Worm (Caenorhabditis elegans) whole organism, L4 larva: Measurements from ENCODE around the gene R144.12.
A peak's percentile ranks its signal among the peaks of the same experiment; 100 is the strongest.

Experiments
- D1046.2 ChIP-seq: fragments of 200-800 bp; sonication (Bioruptor generic); IDR thresholded peaks from 2 replicates; pipeline ENCODE4 v1.3.6; 2022; ENCODE audit warnings: missing genetic modification characterization, missing compliant biosample characterization
- F10B5.3 ChIP-seq: sonication (generic microtip); optimal IDR thresholded peaks from 2 replicates; lab custom pipeline; 2016; ENCODE audit warnings: mild to moderate bottlenecking, missing genetic modification characterization, missing compliant biosample characterization
- F44E2.7 ChIP-seq: fragments of 200-800 bp; sonication (Bioruptor generic); IDR thresholded peaks from 2 replicates; pipeline ENCODE4 v2.1.2; 2022; ENCODE audit warnings: missing genetic modification characterization, missing compliant biosample characterization
- Y5F2A.4 ChIP-seq: fragments of 200-800 bp; sonication (Bioruptor generic); optimal IDR thresholded peaks from 2 replicates; lab custom pipeline; 2018; ENCODE audit warnings: mild to moderate bottlenecking, missing genetic modification characterization, missing compliant biosample characterization
- aha-1 ChIP-seq: fragments of 150-350 bp; peaks from one replicate; lab custom pipeline; 2014; ENCODE audit warnings: missing biosample characterization, missing genetic modification characterization
- attf-4 ChIP-seq: sonication (generic microtip); optimal IDR thresholded peaks from 3 replicates; lab custom pipeline; 2017; ENCODE audit warnings: missing biosample characterization, missing genetic modification characterization
- ces-1 ChIP-seq: fragments of 150-350 bp; sonication (generic microtip); optimal IDR thresholded peaks from 4 replicates; lab custom pipeline; 2014; ENCODE audit warnings: missing biosample characterization, missing genetic modification reagents, missing genetic modification characterization
- ctbp-1 ChIP-seq: fragments of 200-800 bp; sonication (Bioruptor generic); IDR thresholded peaks from 2 replicates; pipeline ENCODE4 v1.3.6; 2022; ENCODE audit warnings: missing genetic modification reagents, missing genetic modification characterization, missing compliant biosample characterization
- daf-12 ChIP-seq: fragments of 150-350 bp; optimal IDR thresholded peaks from 2 replicates; lab custom pipeline; 2014; ENCODE audit warnings: missing biosample characterization, missing genetic modification reagents, missing genetic modification characterization
- daf-16 ChIP-seq, 3 experiments: sonication (generic microtip); optimal IDR thresholded peaks; 2 replicates each; lab custom pipeline; 2016 to 2017; ENCODE audit warnings: missing genetic modification characterization in 3 of 3, missing genetic modification reagents in 3 of 3, mild to moderate bottlenecking in 2 of 3, missing compliant biosample characterization in 2 of 3, missing biosample characterization in 1 of 3, moderate library complexity in 1 of 3
- daf-19 ChIP-seq: fragments of 200-800 bp; sonication (Bioruptor generic); conservative IDR thresholded peaks from 2 replicates; pipeline ENCODE4 v1.3.6; 2022; ENCODE audit warnings: missing genetic modification characterization, missing compliant biosample characterization
- dmd-8 ChIP-seq: fragments of 200-800 bp; sonication (Bioruptor generic); IDR thresholded peaks from 2 replicates; pipeline ENCODE4 v1.3.6; 2022; ENCODE audit warnings: missing genetic modification characterization, missing compliant biosample characterization
- duxl-1 ChIP-seq: sonication (generic microtip); optimal IDR thresholded peaks from 2 replicates; lab custom pipeline; 2016; ENCODE audit warnings: mild to moderate bottlenecking, missing genetic modification characterization, moderate library complexity, missing compliant biosample characterization; ENCODE audit not compliant: poor library complexity
- egl-27 ChIP-seq: sonication (generic microtip); optimal IDR thresholded peaks from 3 replicates; lab custom pipeline; 2017; ENCODE audit warnings: missing biosample characterization, missing genetic modification reagents, missing genetic modification characterization
- egl-43 ChIP-seq: fragments of 200-800 bp; sonication (Bioruptor generic); IDR thresholded peaks from 2 replicates; pipeline ENCODE4 v1.3.6; 2022; ENCODE audit warnings: missing genetic modification reagents, missing genetic modification characterization, missing compliant biosample characterization
- fkh-10 ChIP-seq: fragments of 150-350 bp; optimal IDR thresholded peaks from 2 replicates; lab custom pipeline; 2014; ENCODE audit warnings: missing biosample characterization, missing genetic modification reagents, missing genetic modification characterization
- fos-1 ChIP-seq: fragments of 150-350 bp; optimal IDR thresholded peaks from 2 replicates; lab custom pipeline; 2014; ENCODE audit warnings: missing biosample characterization, missing genetic modification characterization
- hmg-1.1 ChIP-seq: fragments of 200-800 bp; sonication (Bioruptor generic); IDR thresholded peaks from 2 replicates; pipeline ENCODE4 v1.3.6; 2022; ENCODE audit warnings: missing genetic modification reagents, missing genetic modification characterization, missing compliant biosample characterization
- lin-1 ChIP-seq: fragments of 200-800 bp; sonication (Bioruptor generic); IDR thresholded peaks from 2 replicates; pipeline ENCODE4 v1.3.6; 2022; ENCODE audit warnings: missing genetic modification reagents, missing genetic modification characterization, missing compliant biosample characterization
- lin-38 ChIP-seq: fragments of 200-800 bp; sonication (Bioruptor generic); IDR thresholded peaks from 2 replicates; pipeline ENCODE4 v1.3.6; 2022; ENCODE audit warnings: missing genetic modification reagents, missing genetic modification characterization, missing compliant biosample characterization
- lir-3 ChIP-seq: sonication (generic microtip); optimal IDR thresholded peaks from 2 replicates; lab custom pipeline; 2016; ENCODE audit warnings: mild to moderate bottlenecking, missing genetic modification characterization, missing compliant biosample characterization
- mes-2 ChIP-seq: sonication (generic microtip); optimal IDR thresholded peaks from 2 replicates; lab custom pipeline; 2016; ENCODE audit warnings: missing genotype, mild to moderate bottlenecking, missing genetic modification characterization, missing compliant biosample characterization; ENCODE audit not compliant: poor library complexity, severe bottlenecking
- nhr-10 ChIP-seq: fragments of 150-350 bp; optimal IDR thresholded peaks from 2 replicates; lab custom pipeline; 2014; ENCODE audit warnings: missing biosample characterization, missing genetic modification characterization
- nhr-42 ChIP-seq: fragments of 200-800 bp; sonication (Bioruptor generic); IDR thresholded peaks from 2 replicates; pipeline ENCODE4 v1.3.6; 2022; ENCODE audit warnings: missing genetic modification characterization, missing compliant biosample characterization
- nhr-6 ChIP-seq: fragments of 150-350 bp; optimal IDR thresholded peaks from 2 replicates; lab custom pipeline; 2014; ENCODE audit warnings: missing biosample characterization, missing genetic modification characterization
- pha-4 ChIP-seq, 2 experiments: fragments of 150-350 bp in 1 of 2; fragments of 200-800 bp in 1 of 2; sonication (Bioruptor generic) in 1 of 2; IDR thresholded peaks in 1 of 2; optimal IDR thresholded peaks in 1 of 2; 2 replicates each; pipeline versions ENCODE4 v1.3.6 to Lab custom; 2014 to 2022; ENCODE audit warnings: missing genetic modification characterization in 2 of 2, missing genetic modification reagents in 2 of 2, missing biosample characterization in 1 of 2, missing compliant biosample characterization in 1 of 2
- saeg-2 ChIP-seq: fragments of 200-800 bp; sonication (Bioruptor generic); IDR thresholded peaks from 2 replicates; pipeline ENCODE4 v1.3.6; 2022; ENCODE audit warnings: missing genetic modification reagents, missing genetic modification characterization, missing compliant biosample characterization
- set-16 ChIP-seq: fragments of 200-800 bp; sonication (Bioruptor generic); IDR thresholded peaks from 2 replicates; pipeline ENCODE4 v1.3.6; 2022; ENCODE audit warnings: missing genetic modification reagents, missing genetic modification characterization, missing compliant biosample characterization
- snpc-1.2 ChIP-seq: fragments of 200-800 bp; sonication (Bioruptor generic); IDR thresholded peaks from 2 replicates; pipeline ENCODE4 v1.3.6; 2022; ENCODE audit warnings: missing genetic modification reagents, missing genetic modification characterization, missing compliant biosample characterization
- unc-130 ChIP-seq: sonication (generic microtip); optimal IDR thresholded peaks from 2 replicates; lab custom pipeline; 2016; ENCODE audit warnings: missing genetic modification reagents, missing genetic modification characterization, missing compliant biosample characterization
- unc-62 ChIP-seq, 3 experiments: fragments of 150-350 bp in 1 of 3; sonication (generic microtip); optimal IDR thresholded peaks in 2 of 3; peaks in 1 of 3; 1 replicate in 1 of 3; 2 replicates in 2 of 3; lab custom pipeline; 2014 to 2017; ENCODE audit warnings: missing biosample characterization in 3 of 3, missing genetic modification characterization in 3 of 3, missing genetic modification reagents in 3 of 3, missing genotype in 1 of 3
- ztf-7 ChIP-seq: fragments of 150-350 bp; optimal IDR thresholded peaks from 2 replicates; lab custom pipeline; 2014; ENCODE audit warnings: missing biosample characterization, missing genetic modification characterization

Gene R144.12

DNA sequence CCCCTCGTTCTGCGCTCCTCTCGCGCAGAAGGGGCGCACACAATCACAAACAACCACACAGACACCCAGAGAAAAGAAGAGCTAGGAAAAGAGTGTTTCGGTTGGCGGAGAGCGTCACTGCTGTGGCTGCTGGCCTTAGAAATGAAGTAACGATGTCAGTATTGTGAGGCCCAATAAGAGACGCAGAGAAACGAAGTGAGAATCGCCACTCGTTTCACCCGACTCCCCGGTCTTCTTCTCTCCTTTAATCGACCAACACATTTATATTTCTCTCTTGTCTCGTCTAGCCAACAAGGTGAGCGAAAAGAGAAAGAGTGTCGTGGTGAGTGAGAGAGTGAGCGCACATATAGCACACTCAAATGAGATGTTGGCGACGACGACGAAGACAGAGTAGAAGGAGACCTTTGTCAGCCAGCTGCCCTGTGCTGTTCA, 7.2 kb upstream of the R144.12 start (continued):
- TF ChIP-seq saeg-2 (GFP tag; lab: Robert Waterston, UW) (no peak), lir-3 (tag; lab: Kevin White, UChicago) (no peak), mes-2 (tag; lab: Kevin White, UChicago) (peak; percentile 75)

DNA sequence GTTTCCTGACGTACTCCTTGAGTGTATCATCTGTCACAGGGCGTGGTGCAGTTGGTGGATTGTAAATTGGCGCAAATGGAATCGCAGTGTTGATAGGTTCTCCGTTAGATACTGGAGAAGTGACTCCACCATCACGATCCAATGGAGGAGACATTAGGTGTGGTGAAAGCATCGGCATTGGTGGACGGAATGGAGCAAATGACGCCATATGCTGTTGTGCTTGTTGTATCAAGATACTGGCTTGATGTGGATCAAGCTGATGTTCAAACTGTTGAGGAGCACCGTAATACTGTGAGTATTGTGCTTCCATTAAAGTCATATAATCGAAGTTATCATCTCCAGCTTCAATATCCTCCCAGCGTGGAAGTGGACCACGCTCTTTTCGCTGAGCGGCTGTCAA, 5.7 kb upstream of the R144.12 start:
- TF ChIP-seq aha-1: peak; percentile 43
- TF ChIP-seq unc-62 (GFP tag; optimal IDR thresholded peaks at IDR 0.05 in 1 of 2; lab: Kevin White, UChicago): peak in 1 of 2 experiments; percentile 38
- no peak for TF ChIP-seq unc-62 (tag; optimal IDR thresholded peaks at IDR 0.05; lab: Kevin White, UChicago)
- no peak for TF ChIP-seq duxl-1 (tag; lab: Kevin White, UChicago)

DNA sequence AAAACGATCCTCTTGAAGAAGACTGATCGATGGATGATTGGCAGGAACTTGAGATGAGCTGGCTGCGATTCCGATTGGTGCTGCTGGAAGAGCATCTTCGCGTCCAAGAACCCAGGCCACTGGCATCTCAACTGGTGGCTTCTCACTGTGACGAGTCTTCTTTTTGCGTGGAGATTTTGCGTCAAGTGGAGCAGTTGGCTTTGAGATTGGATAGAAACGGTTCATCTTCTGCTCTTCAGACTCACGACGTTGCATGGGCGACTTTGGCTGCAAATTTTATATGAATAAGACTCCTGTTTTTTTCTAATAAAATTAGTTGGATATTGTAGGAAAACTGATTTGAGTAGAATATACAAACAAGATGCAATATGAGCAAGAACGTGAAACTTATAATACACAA, 3.9 kb upstream of the R144.12 start:
- peak in 1 of 2 experiments; percentile 96 for TF ChIP-seq unc-62 (GFP tag; optimal IDR thresholded peaks at IDR 0.05 in 1 of 2; lab: Kevin White, UChicago)
- no peak for TF ChIP-seq unc-62 (tag; optimal IDR thresholded peaks at IDR 0.05; lab: Kevin White, UChicago)
- TF ChIP-seq aha-1: peak; percentile 83
- TF ChIP-seq lin-38: peak; percentile 32; the same call in 1 of the 2 replicates
- peak; percentile 13; the same call in 1 of the 2 replicates for TF ChIP-seq set-16 (GFP tag; lab: Robert Waterston, UW)
- TF ChIP-seq daf-19 (GFP tag; lab: Robert Waterston, UW): no peak
- no peak for TF ChIP-seq fkh-10
- no peak for TF ChIP-seq daf-16 (GFP tag; optimal IDR thresholded peaks at IDR 0.05; lab: Kevin White, UChicago)
- TF ChIP-seq daf-16 (tag; optimal IDR thresholded peaks at IDR 0.05; lab: Kevin White, UChicago): no peak

DNA sequence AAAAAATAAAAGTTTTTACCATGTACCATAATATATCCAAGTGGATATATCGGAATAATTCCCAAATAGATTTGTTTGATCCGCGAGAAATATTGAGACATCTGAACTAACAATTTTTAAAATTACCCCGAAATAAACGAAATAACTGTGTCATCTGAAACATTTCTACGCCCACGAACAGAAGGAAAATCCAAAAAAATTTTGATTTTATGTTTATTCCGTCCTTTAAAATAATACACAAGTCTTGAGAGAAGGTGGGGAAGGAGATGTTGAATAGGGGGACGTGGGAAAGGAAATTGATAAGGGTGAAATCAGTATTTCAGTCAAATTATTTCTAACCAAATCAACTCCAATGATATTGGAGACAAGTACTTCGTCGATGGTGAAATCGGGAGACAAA, 1.9 kb upstream of the R144.12 start, which contains the start of gene R144.11:
Gene R144.11 (minus strand): TSS at position 101 of the 400 bp plus-strand sequence.
- TF ChIP-seq nhr-6 (tag; lab: Kevin White, UChicago): no peak
- TF ChIP-seq ctbp-1 (GFP tag; lab: Robert Waterston, UW): no peak
- TF ChIP-seq F44E2.7 (GFP tag; lab: Robert Waterston, UW): no peak
- no peak for TF ChIP-seq daf-12 (tag; lab: Kevin White, UChicago)
- no peak for TF ChIP-seq ztf-7 (tag; lab: Kevin White, UChicago)
- TF ChIP-seq F10B5.3 (tag; lab: Kevin White, UChicago): no peak
- TF ChIP-seq egl-27 (tag; lab: Kevin White, UChicago): no peak
- no peak for TF ChIP-seq D1046.2 (GFP tag; lab: Robert Waterston, UW)
- TF ChIP-seq pha-4 (GFP tag; IDR thresholded peaks at IDR 0.05; lab: Robert Waterston, UW): no peak
- no peak for TF ChIP-seq pha-4 (tag; optimal IDR thresholded peaks at IDR 0.05; lab: Kevin White, UChicago)
- no peak for TF ChIP-seq hmg-1.1 (GFP tag; lab: Robert Waterston, UW)
- no peak for TF ChIP-seq nhr-42 (GFP tag; lab: Robert Waterston, UW)
- TF ChIP-seq lin-1: no peak
- no peak for TF ChIP-seq daf-16 (GFP tag; optimal IDR thresholded peaks at IDR 0.05; lab: Kevin White, UChicago)
- no peak for TF ChIP-seq daf-16 (tag; optimal IDR thresholded peaks at IDR 0.05; lab: Kevin White, UChicago)
- no peak for TF ChIP-seq nhr-10
- TF ChIP-seq dmd-8 (GFP tag; lab: Robert Waterston, UW): no peak
- no peak for TF ChIP-seq ces-1 (GFP tag; lab: Kevin White, UChicago)

DNA sequence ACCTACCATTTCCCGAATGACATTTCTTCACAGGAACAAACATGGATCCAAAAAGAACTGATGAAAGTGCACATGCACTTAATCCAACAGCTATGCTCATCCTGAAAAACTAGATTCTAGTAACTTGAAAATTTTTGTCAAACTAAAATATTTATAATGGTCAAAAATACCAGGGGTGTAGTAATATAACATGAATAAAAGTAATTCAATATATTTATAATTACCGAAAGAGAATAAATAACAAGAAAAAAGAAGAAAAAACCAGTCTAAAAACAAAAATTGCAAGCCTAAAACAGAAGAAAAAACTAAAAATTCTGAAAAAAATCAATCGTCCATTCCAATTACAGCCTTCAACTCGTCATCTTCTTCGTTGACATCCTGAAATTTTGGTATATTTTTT, 2.2 kb downstream of the R144.12 start, which contains the start of gene R144.6:
Gene R144.6 (minus strand): TSS at position 101 of the 400 bp plus-strand sequence.
- TF ChIP-seq mes-2 (tag; lab: Kevin White, UChicago): no peak
- no peak for TF ChIP-seq snpc-1.2 (GFP tag; lab: Robert Waterston, UW)
- TF ChIP-seq egl-43: no peak
- TF ChIP-seq fos-1 (tag; lab: Kevin White, UChicago): no peak
- TF ChIP-seq attf-4 (tag; lab: Kevin White, UChicago): no peak
- no peak for TF ChIP-seq Y5F2A.4 (GFP tag; lab: Kevin White, UChicago)
- TF ChIP-seq unc-130: no peak
